Worm (Caenorhabditis elegans) whole organism, L4 larva: Measurements from ENCODE around the gene C15H9.11.
A peak's percentile ranks its signal among the peaks of the same experiment; 100 is the strongest.

Experiments
- D1046.2 ChIP-seq: fragments of 200-800 bp; sonication (Bioruptor generic); IDR thresholded peaks from 2 replicates; pipeline ENCODE4 v1.3.6; 2022; ENCODE audit warnings: missing genetic modification characterization, missing compliant biosample characterization
- F26F4.8 ChIP-seq: fragments of 200-800 bp; sonication (Bioruptor generic); conservative IDR thresholded peaks from 2 replicates; pipeline ENCODE4 v1.3.6; 2022; ENCODE audit warnings: missing genetic modification characterization, missing compliant biosample characterization
- F49E8.2 ChIP-seq: sonication (generic microtip); optimal IDR thresholded peaks from 2 replicates; lab custom pipeline; 2016; ENCODE audit warnings: missing compliant biosample characterization, mild to moderate bottlenecking, missing genetic modification characterization, borderline replicate concordance
- R02D3.7 ChIP-seq: fragments of 150-350 bp; sonication (generic microtip); optimal IDR thresholded peaks from 3 replicates; lab custom pipeline; 2014; ENCODE audit warnings: missing biosample characterization, missing genetic modification characterization
- Y48G9A.11 ChIP-seq: fragments of 200-800 bp; sonication (Bioruptor generic); IDR thresholded peaks from 2 replicates; pipeline ENCODE4 v1.3.6; 2022; ENCODE audit warnings: missing genetic modification reagents, missing genetic modification characterization, missing compliant biosample characterization
- Y75B8A.6 ChIP-seq: fragments of 200-800 bp; sonication (Bioruptor generic); IDR thresholded peaks from 2 replicates; pipeline ENCODE4 v1.3.6; 2022; ENCODE audit warnings: missing genetic modification reagents, missing genetic modification characterization, missing compliant biosample characterization
- ZK337.2 ChIP-seq: fragments of 200-800 bp; sonication (Bioruptor generic); IDR thresholded peaks from 2 replicates; pipeline ENCODE4 v1.3.6; 2022; ENCODE audit warnings: missing genetic modification reagents, missing genetic modification characterization, missing compliant biosample characterization
- aha-1 ChIP-seq: fragments of 150-350 bp; peaks from one replicate; lab custom pipeline; 2014; ENCODE audit warnings: missing biosample characterization, missing genetic modification characterization
- aly-2 ChIP-seq: sonication (generic microtip); optimal IDR thresholded peaks from 2 replicates; lab custom pipeline; 2018; ENCODE audit warnings: missing biosample characterization, missing genetic modification characterization
- ceh-20 ChIP-seq: fragments of 200-800 bp; sonication (Bioruptor generic); IDR thresholded peaks from 2 replicates; pipeline ENCODE4 v1.3.6; 2022; ENCODE audit warnings: missing genetic modification reagents, missing genetic modification characterization, missing compliant biosample characterization
- ceh-82 ChIP-seq: sonication (generic microtip); optimal IDR thresholded peaks from 2 replicates; lab custom pipeline; 2017; ENCODE audit warnings: missing biosample characterization, missing genetic modification characterization
- ces-1 ChIP-seq: fragments of 150-350 bp; sonication (generic microtip); optimal IDR thresholded peaks from 4 replicates; lab custom pipeline; 2014; ENCODE audit warnings: missing biosample characterization, missing genetic modification reagents, missing genetic modification characterization
- daf-12 ChIP-seq: fragments of 150-350 bp; optimal IDR thresholded peaks from 2 replicates; lab custom pipeline; 2014; ENCODE audit warnings: missing biosample characterization, missing genetic modification reagents, missing genetic modification characterization
- daf-16 ChIP-seq, 3 experiments: sonication (generic microtip); optimal IDR thresholded peaks; 2 replicates each; lab custom pipeline; 2016 to 2017; ENCODE audit warnings: missing genetic modification characterization in 3 of 3, missing genetic modification reagents in 3 of 3, mild to moderate bottlenecking in 2 of 3, missing compliant biosample characterization in 2 of 3, missing biosample characterization in 1 of 3, moderate library complexity in 1 of 3
- daf-8 ChIP-seq: fragments of 200-800 bp; sonication (Bioruptor generic); IDR thresholded peaks from 2 replicates; pipeline ENCODE4 v1.3.6; 2022; ENCODE audit warnings: missing genetic modification characterization, missing compliant biosample characterization
- dmd-6 ChIP-seq: fragments of 200-800 bp; sonication (Bioruptor generic); IDR thresholded peaks from 2 replicates; pipeline ENCODE4 v1.3.6; 2022; ENCODE audit warnings: missing genetic modification reagents, missing genetic modification characterization, missing compliant biosample characterization
- duxl-1 ChIP-seq: sonication (generic microtip); optimal IDR thresholded peaks from 2 replicates; lab custom pipeline; 2016; ENCODE audit warnings: mild to moderate bottlenecking, missing genetic modification characterization, moderate library complexity, missing compliant biosample characterization; ENCODE audit not compliant: poor library complexity
- dve-1 ChIP-seq: sonication (generic microtip); optimal IDR thresholded peaks from 2 replicates; lab custom pipeline; 2017; ENCODE audit warnings: antibody characterized with exemption, mild to moderate bottlenecking, missing genetic modification characterization, missing compliant biosample characterization; ENCODE audit not compliant: insufficient read depth
- egl-27 ChIP-seq: sonication (generic microtip); optimal IDR thresholded peaks from 3 replicates; lab custom pipeline; 2017; ENCODE audit warnings: missing biosample characterization, missing genetic modification reagents, missing genetic modification characterization
- fkh-10 ChIP-seq: fragments of 150-350 bp; optimal IDR thresholded peaks from 2 replicates; lab custom pipeline; 2014; ENCODE audit warnings: missing biosample characterization, missing genetic modification reagents, missing genetic modification characterization
- fos-1 ChIP-seq: fragments of 150-350 bp; optimal IDR thresholded peaks from 2 replicates; lab custom pipeline; 2014; ENCODE audit warnings: missing biosample characterization, missing genetic modification characterization
- gei-8 ChIP-seq: fragments of 200-800 bp; sonication (Bioruptor generic); optimal IDR thresholded peaks from 2 replicates; lab custom pipeline; 2018; ENCODE audit warnings: mild to moderate bottlenecking, missing genetic modification characterization, missing compliant biosample characterization
- lim-7 ChIP-seq: fragments of 200-800 bp; sonication (Bioruptor generic); IDR thresholded peaks from 2 replicates; pipeline ENCODE4 v1.3.6; 2022; ENCODE audit warnings: missing genetic modification characterization, missing compliant biosample characterization
- lin-29 ChIP-seq: fragments of 200-800 bp; sonication (Bioruptor generic); IDR thresholded peaks from 2 replicates; pipeline ENCODE4 v1.3.6; 2022; ENCODE audit warnings: missing genetic modification reagents, missing genetic modification characterization, missing compliant biosample characterization
- lin-38 ChIP-seq: fragments of 200-800 bp; sonication (Bioruptor generic); IDR thresholded peaks from 2 replicates; pipeline ENCODE4 v1.3.6; 2022; ENCODE audit warnings: missing genetic modification reagents, missing genetic modification characterization, missing compliant biosample characterization
- lir-3 ChIP-seq: sonication (generic microtip); optimal IDR thresholded peaks from 2 replicates; lab custom pipeline; 2016; ENCODE audit warnings: mild to moderate bottlenecking, missing genetic modification characterization, missing compliant biosample characterization
- madf-5 ChIP-seq, 2 experiments: fragments of 200-800 bp; sonication (Bioruptor generic); IDR thresholded peaks; 2 replicates each; pipeline ENCODE4 v1.3.6; 2022; ENCODE audit warnings: missing compliant biosample characterization in 2 of 2, missing genetic modification characterization in 2 of 2
- madf-9 ChIP-seq: fragments of 200-800 bp; sonication (Bioruptor generic); conservative IDR thresholded peaks from 2 replicates; pipeline ENCODE4 v1.3.6; 2022; ENCODE audit warnings: missing genetic modification reagents, missing genetic modification characterization, missing compliant biosample characterization
- mdl-1 ChIP-seq, 2 experiments: fragments of 150-350 bp in 1 of 2; sonication (generic microtip) in 1 of 2; optimal IDR thresholded peaks; 2 replicates each; lab custom pipeline; 2014 to 2017; ENCODE audit warnings: missing biosample characterization in 2 of 2, missing genetic modification characterization in 2 of 2
- mdt-29 ChIP-seq: fragments of 200-800 bp; sonication (Bioruptor generic); IDR thresholded peaks from 2 replicates; pipeline ENCODE4 v1.3.6; 2022; ENCODE audit warnings: missing genetic modification reagents, missing genetic modification characterization, missing compliant biosample characterization
- mep-1 ChIP-seq: fragments of 150-350 bp; sonication (generic microtip); optimal IDR thresholded peaks from 3 replicates; lab custom pipeline; 2014; ENCODE audit warnings: missing biosample characterization, missing genetic modification characterization
- mxl-3 ChIP-seq: fragments of 200-800 bp; sonication (Bioruptor generic); optimal IDR thresholded peaks from 2 replicates; lab custom pipeline; 2018; ENCODE audit warnings: mild to moderate bottlenecking, missing genetic modification characterization, missing compliant biosample characterization
- nhr-10 ChIP-seq: fragments of 150-350 bp; optimal IDR thresholded peaks from 2 replicates; lab custom pipeline; 2014; ENCODE audit warnings: missing biosample characterization, missing genetic modification characterization
- nhr-11 ChIP-seq: fragments of 150-350 bp; optimal IDR thresholded peaks from 2 replicates; lab custom pipeline; 2014; ENCODE audit warnings: missing biosample characterization, missing genetic modification characterization
- nhr-25 ChIP-seq: sonication (generic microtip); optimal IDR thresholded peaks from 2 replicates; lab custom pipeline; 2017; ENCODE audit warnings: missing genetic modification characterization, mild to moderate bottlenecking, missing compliant biosample characterization, antibody characterized with exemption, moderate library complexity, borderline replicate concordance; ENCODE audit not compliant: insufficient read depth
- nhr-48 ChIP-seq: sonication (generic microtip); optimal IDR thresholded peaks from 2 replicates; lab custom pipeline; 2016; ENCODE audit warnings: mild to moderate bottlenecking, missing genetic modification characterization, missing compliant biosample characterization
- nhr-76 ChIP-seq: fragments of 150-350 bp; optimal IDR thresholded peaks from 2 replicates; lab custom pipeline; 2014; ENCODE audit warnings: missing biosample characterization, missing genetic modification characterization
- pha-4 ChIP-seq, 2 experiments: fragments of 150-350 bp in 1 of 2; fragments of 200-800 bp in 1 of 2; sonication (Bioruptor generic) in 1 of 2; IDR thresholded peaks in 1 of 2; optimal IDR thresholded peaks in 1 of 2; 2 replicates each; pipeline versions ENCODE4 v1.3.6 to Lab custom; 2014 to 2022; ENCODE audit warnings: missing genetic modification characterization in 2 of 2, missing genetic modification reagents in 2 of 2, missing biosample characterization in 1 of 2, missing compliant biosample characterization in 1 of 2
- pqm-1 ChIP-seq: sonication (generic microtip); optimal IDR thresholded peaks from 2 replicates; lab custom pipeline; 2017; ENCODE audit warnings: missing biosample characterization, missing genetic modification characterization
- rbr-2 ChIP-seq: sonication (generic microtip); optimal IDR thresholded peaks from 2 replicates; lab custom pipeline; 2016; ENCODE audit warnings: missing genotype, missing genetic modification characterization, missing compliant biosample characterization
- saeg-2 ChIP-seq: fragments of 200-800 bp; sonication (Bioruptor generic); IDR thresholded peaks from 2 replicates; pipeline ENCODE4 v1.3.6; 2022; ENCODE audit warnings: missing genetic modification reagents, missing genetic modification characterization, missing compliant biosample characterization
- skn-1 ChIP-seq: fragments of 150-350 bp; optimal IDR thresholded peaks from 2 replicates; lab custom pipeline; 2014; ENCODE audit warnings: missing biosample characterization, missing genetic modification characterization
- snpc-1.2 ChIP-seq: fragments of 200-800 bp; sonication (Bioruptor generic); IDR thresholded peaks from 2 replicates; pipeline ENCODE4 v1.3.6; 2022; ENCODE audit warnings: missing genetic modification reagents, missing genetic modification characterization, missing compliant biosample characterization
- unc-130 ChIP-seq: sonication (generic microtip); optimal IDR thresholded peaks from 2 replicates; lab custom pipeline; 2016; ENCODE audit warnings: missing genetic modification reagents, missing genetic modification characterization, missing compliant biosample characterization
- unc-39 ChIP-seq: sonication (generic microtip); optimal IDR thresholded peaks from 2 replicates; lab custom pipeline; 2017; ENCODE audit warnings: missing biosample characterization, missing genetic modification characterization
- unc-62 ChIP-seq, 3 experiments: fragments of 150-350 bp in 1 of 3; sonication (generic microtip); optimal IDR thresholded peaks in 2 of 3; peaks in 1 of 3; 1 replicate in 1 of 3; 2 replicates in 2 of 3; lab custom pipeline; 2014 to 2017; ENCODE audit warnings: missing biosample characterization in 3 of 3, missing genetic modification characterization in 3 of 3, missing genetic modification reagents in 3 of 3, missing genotype in 1 of 3
- vab-7 ChIP-seq: fragments of 200-800 bp; sonication (Bioruptor generic); IDR thresholded peaks from 2 replicates; pipeline ENCODE4 v1.3.6; 2022; ENCODE audit warnings: missing genetic modification reagents, missing genetic modification characterization, missing compliant biosample characterization
- zag-1 ChIP-seq: fragments of 150-350 bp; optimal IDR thresholded peaks from 2 replicates; lab custom pipeline; 2014; ENCODE audit warnings: missing biosample characterization, missing genetic modification characterization

The C15H9.11 gene

DNA sequence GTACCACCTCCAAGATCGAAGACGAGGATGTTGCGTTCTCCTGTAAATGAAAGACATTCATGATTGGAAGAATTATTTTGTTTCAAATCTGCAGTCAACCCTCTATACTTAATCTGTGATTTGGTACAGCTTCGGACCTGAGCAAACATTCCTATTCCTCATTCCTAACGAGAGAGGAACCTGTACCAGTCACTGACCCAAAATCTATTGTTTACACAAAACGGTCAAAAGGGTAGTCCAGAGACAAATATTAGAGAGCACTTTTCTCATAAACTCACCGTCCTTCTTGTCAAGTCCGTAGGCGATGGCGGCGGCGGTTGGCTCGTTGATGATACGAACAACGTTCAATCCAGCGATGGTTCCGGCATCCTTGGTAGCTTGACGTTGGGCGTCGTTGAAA, 12.4 kb downstream of the C15H9.11 start:
- TF ChIP-seq madf-9 (GFP tag; lab: Robert Waterston, UW), result no peak
- no peak for TF ChIP-seq duxl-1 (tag; lab: Kevin White, UChicago)
- no peak for TF ChIP-seq mdt-29
- TF ChIP-seq daf-12, result no peak
- peak; percentile 95 for TF ChIP-seq aha-1 (tag; lab: Kevin White, UChicago)
- TF ChIP-seq zag-1 (tag; lab: Kevin White, UChicago), result no peak
- TF ChIP-seq mxl-3, result no peak
- TF ChIP-seq daf-16 (GFP tag; optimal IDR thresholded peaks at IDR 0.05; lab: Kevin White, UChicago), result no peak
- peak; percentile 7 for TF ChIP-seq daf-16 (tag; optimal IDR thresholded peaks at IDR 0.05; lab: Kevin White, UChicago)
- TF ChIP-seq lir-3 (tag; lab: Kevin White, UChicago), result no peak
- no peak for TF ChIP-seq nhr-25 (tag; lab: Kevin White, UChicago)
- TF ChIP-seq pha-4 (GFP tag; IDR thresholded peaks at IDR 0.05; lab: Robert Waterston, UW), result no peak
- no peak for TF ChIP-seq pha-4 (tag; optimal IDR thresholded peaks at IDR 0.05; lab: Kevin White, UChicago)
- TF ChIP-seq fos-1 (tag; lab: Kevin White, UChicago), result no peak
- no peak for TF ChIP-seq nhr-10 (tag; lab: Kevin White, UChicago)
- no peak for TF ChIP-seq dmd-6

DNA sequence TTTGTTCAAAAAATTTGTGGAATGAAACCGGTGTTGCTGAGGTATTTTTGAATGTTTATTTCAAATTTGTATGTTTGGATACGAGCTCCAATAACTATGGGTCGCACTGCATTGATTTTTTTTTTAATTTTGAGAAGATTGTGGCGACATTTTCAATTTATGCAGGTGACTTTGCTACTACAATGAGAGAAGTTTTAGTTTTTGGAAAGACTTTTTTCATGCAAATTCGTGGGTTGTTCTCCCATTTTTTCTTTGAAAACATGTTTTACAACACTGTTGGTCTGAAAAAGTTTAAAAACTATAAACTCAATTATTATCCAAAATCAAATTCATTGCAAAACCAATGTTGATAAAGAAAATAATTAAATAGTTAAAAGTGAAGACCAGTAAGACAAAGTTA, 14.5 kb downstream of the C15H9.11 start:
- TF ChIP-seq unc-130 (GFP tag; lab: Kevin White, UChicago) (no peak), unc-39 (tag; lab: Kevin White, UChicago) (no peak), ceh-20 (GFP tag; lab: Robert Waterston, UW) (no peak), saeg-2 (GFP tag; lab: Robert Waterston, UW) (no peak), aly-2 (no peak), lim-7 (GFP tag; lab: Robert Waterston, UW) (0 out of 2 replicates have a peak, but pooled peaks have one; percentile 30), nhr-76 (tag; lab: Kevin White, UChicago) (no peak), D1046.2 (GFP tag; lab: Robert Waterston, UW) (no peak), gei-8 (GFP tag; lab: Kevin White, UChicago) (no peak), nhr-11 (tag; lab: Kevin White, UChicago) (no peak), Y48G9A.11 (no peak), skn-1 (tag; lab: Kevin White, UChicago) (no peak), nhr-10 (tag; lab: Kevin White, UChicago) (no peak), rbr-2 (no peak), egl-27 (tag; lab: Kevin White, UChicago) (no peak), lin-29 (GFP tag; lab: Robert Waterston, UW) (no peak), madf-5 (GFP tag; IDR thresholded peaks at IDR 0.05; lab: Robert Waterston, UW) (no peak), vab-7 (0 out of 2 replicates have a peak, but pooled peaks have one; percentile 25), ceh-82 (tag; lab: Kevin White, UChicago) (no peak), ZK337.2 (GFP tag; lab: Robert Waterston, UW) (no peak), mep-1 (peak; percentile 87), Y75B8A.6 (GFP tag; lab: Robert Waterston, UW) (no peak), nhr-48 (peak; percentile 21), fos-1 (tag; lab: Kevin White, UChicago) (no peak), mdl-1 (tag; optimal IDR thresholded peaks at IDR 0.05; lab: Kevin White, UChicago) (no peak), ces-1 (no peak), madf-9 (GFP tag; lab: Robert Waterston, UW) (no peak), fkh-10 (no peak), mxl-3 (no peak), F49E8.2 (tag; lab: Kevin White, UChicago) (no peak), dve-1 (tag; lab: Kevin White, UChicago) (peak; percentile 75), snpc-1.2 (no peak; the same call in 1 of the 2 replicates), daf-8 (GFP tag; lab: Robert Waterston, UW) (no peak), F26F4.8 (GFP tag; lab: Robert Waterston, UW) (no peak), lin-38 (GFP tag; lab: Robert Waterston, UW) (peak; percentile 38), pqm-1 (tag; lab: Kevin White, UChicago) (no peak), daf-16 (GFP tag; optimal IDR thresholded peaks at IDR 0.05; lab: Kevin White, UChicago) (no peak), daf-16 (tag; optimal IDR thresholded peaks at IDR 0.05; lab: Kevin White, UChicago) (peak; percentile 16), unc-62 (GFP tag; optimal IDR thresholded peaks at IDR 0.05 in 1 of 2; lab: Kevin White, UChicago) (no peak), unc-62 (tag; optimal IDR thresholded peaks at IDR 0.05; lab: Kevin White, UChicago) (no peak), R02D3.7 (tag; lab: Kevin White, UChicago) (no peak)
